Worm (Caenorhabditis elegans) whole organism, L1 larva: ENCODE measurements around the gene T14G12.12.

ENCODE experiments used
- C16A3.4 ChIP-seq: fragments of 150-350 bp; optimal IDR thresholded peaks from 2 replicates; lab custom pipeline; 2014; ENCODE audit warnings: missing biosample characterization, missing genetic modification characterization
- F16B12.6 ChIP-seq: fragments of 150-350 bp; optimal IDR thresholded peaks from 2 replicates; lab custom pipeline; 2014; ENCODE audit warnings: missing biosample characterization, missing genetic modification characterization
- alr-1 ChIP-seq: fragments of 200-800 bp; sonication (Bioruptor generic); optimal IDR thresholded peaks from 2 replicates; lab custom pipeline; 2018; ENCODE audit warnings: borderline replicate concordance, mild to moderate bottlenecking, missing genetic modification characterization, missing compliant biosample characterization
- aly-2 ChIP-seq: fragments of 150-350 bp; optimal IDR thresholded peaks from 2 replicates; lab custom pipeline; 2014; ENCODE audit warnings: missing biosample characterization, missing genetic modification characterization
- ama-1 ChIP-seq: fragments of 150-350 bp; optimal IDR thresholded peaks from 2 replicates; lab custom pipeline; 2014
- ceh-88 ChIP-seq: fragments of 200-800 bp; sonication (Bioruptor generic); IDR thresholded peaks from 2 replicates; pipeline ENCODE4 v1.3.6; 2022; ENCODE audit warnings: missing genetic modification characterization, missing compliant biosample characterization
- ceh-90 ChIP-seq: sonication (generic microtip); optimal IDR thresholded peaks from 2 replicates; lab custom pipeline; 2016; ENCODE audit warnings: missing genetic modification characterization, missing compliant biosample characterization
- dsc-1 ChIP-seq: sonication (generic microtip); optimal IDR thresholded peaks from 2 replicates; lab custom pipeline; 2016; ENCODE audit warnings: mild to moderate bottlenecking, missing genetic modification characterization, missing compliant biosample characterization
- efl-3 ChIP-seq: fragments of 200-800 bp; sonication (Bioruptor generic); optimal IDR thresholded peaks from 2 replicates; lab custom pipeline; 2018; ENCODE audit warnings: mild to moderate bottlenecking, missing genetic modification characterization, missing compliant biosample characterization
- egl-13 ChIP-seq: sonication (generic microtip); optimal IDR thresholded peaks from 2 replicates; lab custom pipeline; 2016; ENCODE audit warnings: missing genotype, missing genetic modification reagents, missing genetic modification characterization, missing compliant biosample characterization
- elt-2 ChIP-seq: sonication (generic microtip); optimal IDR thresholded peaks from 2 replicates; lab custom pipeline; 2016; ENCODE audit warnings: missing genetic modification characterization, mild to moderate bottlenecking, inconsistent platforms, missing compliant biosample characterization, missing genetic modification reagents
- ets-5 ChIP-seq: fragments of 200-800 bp; sonication (Bioruptor generic); IDR thresholded peaks from 2 replicates; pipeline ENCODE4 v1.3.6; 2022; ENCODE audit warnings: missing genetic modification characterization, missing compliant biosample characterization
- fos-1 ChIP-seq: fragments of 150-350 bp; optimal IDR thresholded peaks from 2 replicates; lab custom pipeline; 2014; ENCODE audit warnings: missing biosample characterization, missing genetic modification characterization
- hlh-17 ChIP-seq: fragments of 200-800 bp; sonication (Bioruptor generic); optimal IDR thresholded peaks from 2 replicates; lab custom pipeline; 2018; ENCODE audit warnings: missing genetic modification characterization, mild to moderate bottlenecking, missing compliant biosample characterization, moderate library complexity, borderline replicate concordance
- hlh-4 ChIP-seq: sonication (generic microtip); optimal IDR thresholded peaks from 2 replicates; lab custom pipeline; 2016; ENCODE audit warnings: mild to moderate bottlenecking, missing genetic modification characterization, missing compliant biosample characterization
- hpl-2 ChIP-seq: fragments of 150-350 bp; optimal IDR thresholded peaks from 2 replicates; lab custom pipeline; 2014; ENCODE audit warnings: missing biosample characterization, missing genetic modification reagents, missing genetic modification characterization
- irx-1 ChIP-seq: sonication (generic microtip); optimal IDR thresholded peaks from 2 replicates; lab custom pipeline; 2016; ENCODE audit warnings: missing genetic modification characterization, missing compliant biosample characterization
- isw-1 ChIP-seq: fragments of 200-800 bp; sonication (Bioruptor generic); IDR thresholded peaks from 2 replicates; pipeline ENCODE4 v1.3.6; 2022; ENCODE audit warnings: missing genetic modification characterization, missing compliant biosample characterization
- jun-1 ChIP-seq: fragments of 150-350 bp; optimal IDR thresholded peaks from 2 replicates; lab custom pipeline; 2014; ENCODE audit warnings: missing biosample characterization, missing genetic modification reagents, missing genetic modification characterization
- lin-13 ChIP-seq: fragments of 150-350 bp; optimal IDR thresholded peaks from 2 replicates; lab custom pipeline; 2014; ENCODE audit warnings: missing biosample characterization, missing genetic modification reagents, missing genetic modification characterization
- lin-15B ChIP-seq: fragments of 150-350 bp; sonication (generic microtip); optimal IDR thresholded peaks from 3 replicates; lab custom pipeline; 2014; ENCODE audit warnings: missing biosample characterization, missing genetic modification characterization
- lin-35 ChIP-seq, 2 experiments: fragments of 150-350 bp; optimal IDR thresholded peaks; 2 replicates each; lab custom pipeline; 2014; ENCODE audit warnings: missing biosample characterization in 2 of 2, missing genetic modification characterization in 2 of 2, missing genetic modification reagents in 2 of 2
- lir-3 ChIP-seq: sonication (generic microtip); optimal IDR thresholded peaks from 2 replicates; lab custom pipeline; 2016; ENCODE audit warnings: mild to moderate bottlenecking, missing genetic modification characterization, moderate library complexity, missing compliant biosample characterization; ENCODE audit not compliant: poor library complexity
- lsy-2 ChIP-seq, 2 experiments: fragments of 150-350 bp; optimal IDR thresholded peaks; 2 replicates each; lab custom pipeline; 2014; ENCODE audit warnings: missing biosample characterization in 2 of 2, missing genetic modification characterization in 2 of 2
- mef-2 ChIP-seq: fragments of 150-350 bp; optimal IDR thresholded peaks from 2 replicates; lab custom pipeline; 2014; ENCODE audit warnings: missing biosample characterization, missing genetic modification characterization
- mep-1 ChIP-seq: fragments of 150-350 bp; optimal IDR thresholded peaks from 2 replicates; lab custom pipeline; 2014; ENCODE audit warnings: missing biosample characterization, missing genetic modification characterization
- nhr-12 ChIP-seq: sonication (generic microtip); optimal IDR thresholded peaks from 2 replicates; lab custom pipeline; 2017; ENCODE audit warnings: missing biosample characterization, missing genetic modification characterization
- nhr-19 ChIP-seq: fragments of 200-800 bp; sonication (Bioruptor generic); conservative IDR thresholded peaks from 2 replicates; pipeline ENCODE4 v1.3.6; 2022; ENCODE audit warnings: missing genetic modification characterization, missing compliant biosample characterization
- nhr-237 ChIP-seq: fragments of 150-350 bp; optimal IDR thresholded peaks from 2 replicates; lab custom pipeline; 2014; ENCODE audit warnings: missing biosample characterization, missing genetic modification characterization
- nhr-28 ChIP-seq: fragments of 150-350 bp; optimal IDR thresholded peaks from 2 replicates; lab custom pipeline; 2014; ENCODE audit warnings: missing biosample characterization, missing genetic modification characterization
- nhr-47 ChIP-seq: sonication (generic microtip); optimal IDR thresholded peaks from 2 replicates; lab custom pipeline; 2016; ENCODE audit warnings: mild to moderate bottlenecking, missing genetic modification characterization, moderate library complexity, missing compliant biosample characterization
- nhr-71 ChIP-seq: sonication (generic microtip); optimal IDR thresholded peaks from 2 replicates; lab custom pipeline; 2016; ENCODE audit warnings: mild to moderate bottlenecking, missing genetic modification characterization, moderate library complexity, missing compliant biosample characterization
- nhr-76 ChIP-seq: sonication (generic microtip); optimal IDR thresholded peaks from 2 replicates; lab custom pipeline; 2017; ENCODE audit warnings: missing biosample characterization, missing genetic modification characterization
- nhr-77 ChIP-seq: fragments of 150-350 bp; optimal IDR thresholded peaks from 2 replicates; lab custom pipeline; 2014; ENCODE audit warnings: missing biosample characterization, missing genetic modification characterization
- nhr-84 ChIP-seq: sonication (generic microtip); optimal IDR thresholded peaks from 2 replicates; lab custom pipeline; 2017; ENCODE audit warnings: missing biosample characterization, missing genetic modification characterization
- nhr-85 ChIP-seq: sonication (generic microtip); peaks from one replicate; lab custom pipeline; 2016; ENCODE audit warnings: missing genetic modification characterization, inconsistent platforms, missing compliant biosample characterization
- pag-3 ChIP-seq: sonication (generic microtip); optimal IDR thresholded peaks from 2 replicates; lab custom pipeline; 2017; ENCODE audit warnings: missing genetic modification characterization, mild to moderate bottlenecking, missing compliant biosample characterization, antibody characterized with exemption, borderline replicate concordance; ENCODE audit not compliant: insufficient read depth
- pqm-1 ChIP-seq: sonication (generic microtip); optimal IDR thresholded peaks from 3 replicates; lab custom pipeline; 2017; ENCODE audit warnings: missing biosample characterization, missing genetic modification characterization
- rnt-1 ChIP-seq: sonication (generic microtip); optimal IDR thresholded peaks from 2 replicates; lab custom pipeline; 2016; ENCODE audit warnings: mild to moderate bottlenecking, missing genetic modification characterization, moderate library complexity, missing compliant biosample characterization
- snpc-4 ChIP-seq: fragments of 150-350 bp; optimal IDR thresholded peaks from 2 replicates; lab custom pipeline; 2014; ENCODE audit warnings: missing biosample characterization, missing genetic modification characterization
- snu-23 ChIP-seq: sonication (generic microtip); optimal IDR thresholded peaks from 2 replicates; lab custom pipeline; 2016; ENCODE audit warnings: missing genetic modification characterization, missing compliant biosample characterization
- sptf-1 ChIP-seq: fragments of 150-350 bp; optimal IDR thresholded peaks from 2 replicates; lab custom pipeline; 2014; ENCODE audit warnings: missing biosample characterization, missing genetic modification characterization
- swsn-7 ChIP-seq: sonication (generic microtip); optimal IDR thresholded peaks from 2 replicates; lab custom pipeline; 2016; ENCODE audit warnings: missing genetic modification characterization, missing compliant biosample characterization
- tbx-2 ChIP-seq: sonication (generic microtip); optimal IDR thresholded peaks from 2 replicates; lab custom pipeline; 2016; ENCODE audit warnings: missing genetic modification characterization, missing compliant biosample characterization
- tlp-1 ChIP-seq: fragments of 150-350 bp; optimal IDR thresholded peaks from 2 replicates; lab custom pipeline; 2014; ENCODE audit warnings: missing biosample characterization, missing genetic modification characterization
- unc-130 ChIP-seq: fragments of 150-350 bp; optimal IDR thresholded peaks from 2 replicates; lab custom pipeline; 2017; ENCODE audit warnings: missing biosample characterization, missing genetic modification characterization, inconsistent platforms
- unc-62 ChIP-seq: fragments of 150-350 bp; optimal IDR thresholded peaks from 2 replicates; lab custom pipeline; 2014; ENCODE audit warnings: missing biosample characterization, missing genetic modification reagents, missing genetic modification characterization
- unc-86 ChIP-seq: sonication (generic microtip); optimal IDR thresholded peaks from 2 replicates; lab custom pipeline; 2016; ENCODE audit warnings: missing genetic modification characterization, missing compliant biosample characterization
- unc-98 ChIP-seq: fragments of 200-800 bp; sonication (Bioruptor generic); IDR thresholded peaks from 2 replicates; pipeline ENCODE4 v1.3.6; 2022; ENCODE audit warnings: missing genetic modification characterization, missing compliant biosample characterization
- vab-15 ChIP-seq: sonication (generic microtip); optimal IDR thresholded peaks from 2 replicates; lab custom pipeline; 2017; ENCODE audit warnings: missing genotype, mild to moderate bottlenecking, missing genetic modification characterization, missing compliant biosample characterization
- zag-1 ChIP-seq: fragments of 150-350 bp; optimal IDR thresholded peaks from 2 replicates; lab custom pipeline; 2014; ENCODE audit warnings: missing biosample characterization, missing genetic modification characterization
- ztf-11 ChIP-seq, 2 experiments: sonication (generic microtip); optimal IDR thresholded peaks; 2 replicates each; lab custom pipeline; 2016 to 2017; ENCODE audit warnings: missing genetic modification characterization in 2 of 2, missing biosample characterization in 1 of 2, missing compliant biosample characterization in 1 of 2

T14G12.12 gene

DNA sequence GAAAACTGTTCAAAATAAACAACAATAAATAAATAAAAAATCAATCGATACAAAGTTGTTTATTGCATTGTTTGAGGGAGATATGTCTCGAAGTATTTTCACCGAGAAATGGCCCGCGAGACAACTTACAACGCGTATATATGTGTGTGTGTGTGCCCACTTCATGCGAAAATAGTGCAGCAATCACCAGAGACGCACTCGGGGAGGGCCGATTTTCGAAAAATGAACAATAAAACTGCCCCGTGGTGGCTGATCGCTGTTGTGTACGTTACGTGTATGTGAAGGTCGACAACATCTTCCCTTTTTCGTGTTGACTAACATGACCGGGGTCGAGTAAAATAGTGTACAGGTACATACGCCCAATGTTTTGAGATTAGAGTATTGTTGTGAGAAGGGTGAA, 30.2 kb upstream of the T14G12.12 start (continued):
- TF ChIP-seq alr-1 (tag; lab: Kevin White, UChicago) (no peak), nhr-71 (tag; lab: Kevin White, UChicago) (peak; percentile 87), ceh-90 (tag; lab: Kevin White, UChicago) (no peak), sptf-1 (tag; lab: Kevin White, UChicago) (no peak), lin-35 (GFP tag; optimal IDR thresholded peaks at IDR 0.05; lab: Kevin White, UChicago) (peak; percentile 22 to 70), hlh-17 (no peak), irx-1 (tag; lab: Kevin White, UChicago) (peak; percentile 65), swsn-7 (tag; lab: Kevin White, UChicago) (peak; percentile 70), zag-1 (no peak), tbx-2 (peak; percentile 70), elt-2 (tag; lab: Kevin White, UChicago) (no peak), unc-130 (tag; lab: Kevin White, UChicago) (peak; percentile 29), nhr-47 (tag; lab: Kevin White, UChicago) (peak; percentile 71), ama-1 (lab: Kevin White, UChicago) (peak; percentile 78), mef-2 (tag; lab: Kevin White, UChicago) (no peak), nhr-28 (tag; lab: Kevin White, UChicago) (no peak), aly-2 (tag; lab: Kevin White, UChicago) (no peak), nhr-12 (no peak), mep-1 (tag; lab: Kevin White, UChicago) (peak; percentile 54), dsc-1 (no peak), hpl-2 (no peak), egl-13 (no peak), vab-15 (tag; lab: Kevin White, UChicago) (peak; percentile 41), lsy-2 (tag; optimal IDR thresholded peaks at IDR 0.05; lab: Kevin White, UChicago) (peak; percentile 46 to 47), lin-15B (no peak), pag-3 (tag; lab: Kevin White, UChicago) (no peak), hlh-4 (no peak), rnt-1 (tag; lab: Kevin White, UChicago) (peak; percentile 39), fos-1 (tag; lab: Kevin White, UChicago) (peak; percentile 76), ceh-88 (peak; percentile 44; the same call in 1 of the 2 replicates), tlp-1 (tag; lab: Kevin White, UChicago) (no peak), lir-3 (peak; percentile 56), unc-98 (GFP tag; lab: Robert Waterston, UW) (no peak), unc-62 (GFP tag; lab: Kevin White, UChicago) (no peak)

- no peak for TF ChIP-seq jun-1
- TF ChIP-seq lin-13 (GFP tag; lab: Kevin White, UChicago): no peak
- peak; percentile 50 for TF ChIP-seq tbx-2
- TF ChIP-seq efl-3 (GFP tag; lab: Kevin White, UChicago): no peak
- TF ChIP-seq hpl-2: no peak
- peak; percentile 21 for TF ChIP-seq swsn-7 (tag; lab: Kevin White, UChicago)
- no peak for TF ChIP-seq unc-86 (tag; lab: Kevin White, UChicago)
- TF ChIP-seq pag-3 (tag; lab: Kevin White, UChicago): no peak
- peak; percentile 31; the same call in 1 of the 2 replicates for TF ChIP-seq nhr-19 (GFP tag; lab: Robert Waterston, UW)
- TF ChIP-seq unc-130 (tag; lab: Kevin White, UChicago): peak; percentile 50
- no peak for TF ChIP-seq ceh-88
- TF ChIP-seq isw-1 (GFP tag; lab: Robert Waterston, UW): no peak
- TF ChIP-seq pqm-1: no peak
- TF ChIP-seq snpc-4 (tag; lab: Kevin White, UChicago): no peak
- TF ChIP-seq lin-15B: no peak
- no peak for TF ChIP-seq ets-5 (GFP tag; lab: Robert Waterston, UW)
- TF ChIP-seq F16B12.6 (tag; lab: Kevin White, UChicago): no peak
- TF ChIP-seq C16A3.4: peak; percentile 44
- no peak for TF ChIP-seq unc-62 (GFP tag; lab: Kevin White, UChicago)
- peak; percentile 33 to 53 for TF ChIP-seq lsy-2 (tag; optimal IDR thresholded peaks at IDR 0.05; lab: Kevin White, UChicago)
- no peak for TF ChIP-seq ama-1 (lab: Kevin White, UChicago)
- TF ChIP-seq snu-23 (GFP tag; lab: Kevin White, UChicago): peak; percentile 80
- TF ChIP-seq nhr-84 (tag; lab: Kevin White, UChicago): no peak
- no peak for TF ChIP-seq nhr-77 (tag; lab: Kevin White, UChicago)
- no peak for TF ChIP-seq nhr-237
- no peak for TF ChIP-seq unc-98 (GFP tag; lab: Robert Waterston, UW)
- TF ChIP-seq nhr-85 (tag; lab: Kevin White, UChicago): peak; percentile 95
- TF ChIP-seq ztf-11 (tag; optimal IDR thresholded peaks at IDR 0.05; lab: Kevin White, UChicago): peak in 1 of 2 experiments; percentile 11
- TF ChIP-seq nhr-76 (tag; lab: Kevin White, UChicago): no peak
Observed at ce11 chrX:3787431-3788076, 29.3 kb upstream of the T14G12.12 start, which contains the start of gene pmpl-1. pmpl-1 (plus strand) TSS chrX:3788026.
